Worm (Caenorhabditis elegans): ENCODE measurements around the gene efl-3.
A peak's percentile ranks its signal among the peaks of the same experiment; 100 is the strongest.

The efl-3 gene

ce11 chrII:8399064-8399463 lies 13.4 kb upstream of the efl-3 start, which contains the start of gene dod-23:
dod-23 (minus strand) TSS chrII:8399164.
- TF ChIP-seq ref-2 (tag; optimal IDR thresholded peaks at IDR 0.05) (no peak), C38D4.7 (GFP tag; optimal IDR thresholded peaks at IDR 0.05) (no peak), npax-4 (tag; optimal IDR thresholded peaks at IDR 0.05) (no peak), ceh-48 (tag; optimal IDR thresholded peaks at IDR 0.05) (no peak), nfya-1 (tag; optimal IDR thresholded peaks at IDR 0.05) (no peak), unc-55 (GFP tag; optimal IDR thresholded peaks at IDR 0.05) (no peak), ceh-22 (tag; optimal IDR thresholded peaks at IDR 0.05) (no peak), pha-4 (tag; optimal IDR thresholded peaks at IDR 0.05) (no peak), ceh-18 (tag; optimal IDR thresholded peaks at IDR 0.05) (no peak), odd-2 (tag; optimal IDR thresholded peaks at IDR 0.05) (no peak), fax-1 (tag; optimal IDR thresholded peaks at IDR 0.05) (no peak), che-1 (tag; optimal IDR thresholded peaks at IDR 0.05) (no peak), ceh-24 (tag; optimal IDR thresholded peaks at IDR 0.05) (no peak), fkh-10 (GFP tag; optimal IDR thresholded peaks at IDR 0.05) (no peak), ceh-34 (tag; optimal IDR thresholded peaks at IDR 0.05) (no peak)

- TF ChIP-seq elt-2 (tag; optimal IDR thresholded peaks at IDR 0.05) (peak; percentile 41), zip-5 (tag; optimal IDR thresholded peaks at IDR 0.05) (no peak)
Measured at ce11 chrII:8399997-8400396, 12.5 kb upstream of the efl-3 start.

- no peak for TF ChIP-seq nhr-11 (tag; optimal IDR thresholded peaks at IDR 0.05)
- no peak for TF ChIP-seq ahr-1 (tag; optimal IDR thresholded peaks at IDR 0.05)
- no peak for TF ChIP-seq ttx-3 (tag; optimal IDR thresholded peaks at IDR 0.05)
- no peak for TF ChIP-seq sox-4 (tag; optimal IDR thresholded peaks at IDR 0.05)
- no peak for TF ChIP-seq sdc-2 (tag; optimal IDR thresholded peaks at IDR 0.05)
- no peak for TF ChIP-seq gmeb-2 (tag; optimal IDR thresholded peaks at IDR 0.05)
- no peak for TF ChIP-seq hlh-15 (tag; optimal IDR thresholded peaks at IDR 0.05)
- TF ChIP-seq ceh-45 (GFP tag; IDR thresholded peaks at IDR 0.05), result no peak
- no peak for TF ChIP-seq madf-2 (tag; optimal IDR thresholded peaks at IDR 0.05)
- TF ChIP-seq ets-4 (tag; optimal IDR thresholded peaks at IDR 0.05), result no peak
- no peak for TF ChIP-seq zip-5 (tag; optimal IDR thresholded peaks at IDR 0.05)
Measured at ce11 chrII:8404748-8405147, 7.7 kb upstream of the efl-3 start, which contains the start of gene skpo-1. skpo-1 (minus strand) TSS chrII:8404848.

DNA sequence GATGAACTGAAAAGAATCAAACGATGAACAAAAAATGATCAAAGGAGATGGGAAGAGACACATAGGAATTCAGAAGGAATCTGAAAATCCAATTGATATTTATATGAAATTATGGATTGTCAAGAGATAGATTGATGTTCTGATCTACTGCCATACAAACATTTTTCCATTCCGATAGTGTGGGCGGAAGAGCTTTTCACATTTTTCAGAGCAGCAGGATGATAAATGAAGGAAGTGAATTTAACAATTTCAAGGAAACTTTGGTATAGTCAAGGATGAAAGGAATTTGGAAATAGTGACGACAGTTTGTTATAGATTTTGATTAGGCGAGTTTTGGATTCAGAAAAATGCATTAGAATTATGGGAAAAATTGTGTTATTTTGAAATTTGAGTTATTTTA lies 7.2 kb upstream of the efl-3 start, which contains the start of gene ubc-24:
TSS of gene ubc-24 (plus strand) at position 301 of the 400 bp plus-strand sequence.
- TF ChIP-seq ets-4 (tag; optimal IDR thresholded peaks at IDR 0.05) (no peak), C08G9.2 (tag; optimal IDR thresholded peaks at IDR 0.05) (no peak), pros-1 (tag; optimal IDR thresholded peaks at IDR 0.05) (no peak), sdc-2 (tag; optimal IDR thresholded peaks at IDR 0.05) (no peak), ttx-3 (tag; optimal IDR thresholded peaks at IDR 0.05) (no peak), fkh-6 (tag; optimal IDR thresholded peaks at IDR 0.05) (no peak), unc-42 (tag; optimal IDR thresholded peaks at IDR 0.05) (no peak), ceh-24 (tag; optimal IDR thresholded peaks at IDR 0.05) (no peak), hlh-13 (GFP tag; optimal IDR thresholded peaks at IDR 0.05) (no peak), ahr-1 (tag; optimal IDR thresholded peaks at IDR 0.05) (no peak), pha-4 (tag; optimal IDR thresholded peaks at IDR 0.05) (no peak), ceh-18 (tag; optimal IDR thresholded peaks at IDR 0.05) (no peak)

DNA sequence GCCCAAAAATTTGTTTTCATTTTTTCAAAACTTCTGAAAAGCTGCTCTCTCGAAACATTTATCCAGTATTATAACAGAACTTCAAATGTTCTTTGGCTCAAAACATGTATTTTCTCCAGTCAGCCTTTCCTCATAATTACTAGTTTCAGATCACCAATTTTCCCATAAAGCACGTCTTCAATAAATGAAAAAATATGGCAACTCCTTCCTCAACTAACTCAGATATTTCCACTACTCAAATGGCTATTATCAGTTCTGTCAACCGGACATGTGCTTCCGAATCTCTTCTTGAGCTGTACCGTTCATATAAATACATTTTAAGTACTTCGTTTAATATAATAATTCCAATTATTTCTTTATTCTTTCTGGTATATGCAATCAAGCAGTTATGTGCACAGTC lies 5.0 kb upstream of the efl-3 start, which contains the start of gene sra-13:
TSS of gene sra-13 (plus strand) at position 195 of the 400 bp plus-strand sequence.
- TF ChIP-seq ceh-24 (tag; optimal IDR thresholded peaks at IDR 0.05), result no peak
- no peak for TF ChIP-seq elt-4 (tag; optimal IDR thresholded peaks at IDR 0.05)
- no peak for TF ChIP-seq ama-1 (optimal IDR thresholded peaks at IDR 0.05)
- no peak for TF ChIP-seq mec-3 (tag; optimal IDR thresholded peaks at IDR 0.05; ENCODE audit: borderline replicate concordance)
- no peak for TF ChIP-seq hlh-8 (tag; optimal IDR thresholded peaks at IDR 0.05)
- no peak for TF ChIP-seq hlh-30 (tag; optimal IDR thresholded peaks at IDR 0.05; ENCODE audit: insufficient read depth)
- no peak for TF ChIP-seq T23F11.4 (GFP tag; optimal IDR thresholded peaks at IDR 0.05)
- TF ChIP-seq eyg-1 (tag; optimal IDR thresholded peaks at IDR 0.05), result no peak
- TF ChIP-seq fkh-6 (tag; optimal IDR thresholded peaks at IDR 0.05), result no peak
- TF ChIP-seq ceh-9 (tag; optimal IDR thresholded peaks at IDR 0.05), result no peak
